Worm (Caenorhabditis elegans): ENCODE results near the gene srsx-24.

ce11 chrV:7355464-7355863, 23.8 kb downstream of the srsx-24 start, which contains the start of gene tag-293:
- TF ChIP-seq ref-2 (tag; optimal IDR thresholded peaks at IDR 0.05) (no peak), ceh-30 (tag; optimal IDR thresholded peaks at IDR 0.05) (no peak)
